Worm (Caenorhabditis elegans): Measurements from ENCODE around the gene twk-35.

DNA sequence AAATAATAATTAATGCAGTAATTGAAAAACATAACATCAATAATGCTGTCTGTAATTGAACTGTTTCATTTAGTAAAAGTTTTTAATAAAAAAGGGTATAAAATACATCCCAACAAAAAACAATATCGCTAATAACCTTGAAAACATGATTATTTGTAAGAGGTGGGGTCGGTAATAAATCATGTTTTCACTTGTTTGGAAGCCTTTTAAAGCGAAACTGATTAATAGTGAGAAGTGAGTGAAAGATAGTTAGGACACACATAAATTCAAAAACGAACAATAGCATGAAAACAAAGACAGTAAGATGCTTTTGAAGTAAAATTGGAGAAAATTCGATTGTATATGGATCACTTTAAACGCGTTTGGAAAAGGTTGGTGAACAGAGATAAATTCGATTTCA lies 1.7 kb upstream of the twk-35 start, which contains the start of gene try-4:
- TF ChIP-seq nfya-1 (tag; optimal IDR thresholded peaks at IDR 0.05; ENCODE audit: insufficient read depth) (no peak), snpc-4 (tag; optimal IDR thresholded peaks at IDR 0.05) (no peak), mdl-1 (tag; optimal IDR thresholded peaks at IDR 0.05) (no peak), ztf-4 (tag; optimal IDR thresholded peaks at IDR 0.05) (no peak), fos-1 (tag; optimal IDR thresholded peaks at IDR 0.05) (no peak), nhr-77 (tag; optimal IDR thresholded peaks at IDR 0.05) (no peak), egl-27 (tag; optimal IDR thresholded peaks at IDR 0.05) (no peak), pqm-1 (tag; optimal IDR thresholded peaks at IDR 0.05) (no peak), elt-1 (tag; optimal IDR thresholded peaks at IDR 0.05) (no peak), mml-1 (tag; optimal IDR thresholded peaks at IDR 0.05) (no peak), aly-2 (tag; optimal IDR thresholded peaks at IDR 0.05) (no peak)

All from whole organism, L3 larva.